Fruit fly (Drosophila melanogaster): ENCODE measurements around the gene CG6144.

CG6144 gene

dm6 chr2L:10468388-10468787, 20.1 kb upstream of the CG6144 start (continued):
- TF ChIP-seq H15 (GFP tag; IDR thresholded peaks at IDR 0.05) (peak; percentile 50; the same call in 1 of the 3 replicates), Fer1 (GFP tag; optimal IDR thresholded peaks at IDR 0.05) (peak; percentile 63), pita (GFP tag; optimal IDR thresholded peaks at IDR 0.05) (no peak), cg (GFP tag; optimal IDR thresholded peaks at IDR 0.05) (no peak), CG12769 (tag; optimal IDR thresholded peaks at IDR 0.05) (peak; percentile 71), CG4328 (GFP tag; optimal IDR thresholded peaks at IDR 0.05) (peak; percentile 37), CG10431 (GFP tag; optimal IDR thresholded peaks at IDR 0.05) (no peak), Hr39 (optimal IDR thresholded peaks at IDR 0.05) (no peak), wek (GFP tag; optimal IDR thresholded peaks at IDR 0.05) (no peak), CG6654 (GFP tag; optimal IDR thresholded peaks at IDR 0.05) (peak; percentile 15), CG6791 (GFP tag; IDR thresholded peaks at IDR 0.05; ENCODE audit: partially characterized antibody) (no peak), Gsc (GFP tag; IDR thresholded peaks at IDR 0.05) (no peak), ERR (GFP tag; optimal IDR thresholded peaks at IDR 0.05) (no peak), HLH54F (GFP tag; optimal IDR thresholded peaks at IDR 0.05) (peak; percentile 24), CG11560 (tag; IDR thresholded peaks at IDR 0.05) (no peak), CG9817 (tag; optimal IDR thresholded peaks at IDR 0.05) (peak; percentile 64), CG34224 (GFP tag; IDR thresholded peaks at IDR 0.05; ENCODE audit: partially characterized antibody) (no peak), pros (GFP tag; optimal IDR thresholded peaks at IDR 0.05) (no peak), dm (GFP tag; optimal IDR thresholded peaks at IDR 0.05) (no peak), sens-2 (GFP tag; IDR thresholded peaks at IDR 0.05) (peak; percentile 29; the same call in 1 of the 2 replicates), maf-S (GFP tag; optimal IDR thresholded peaks at IDR 0.05) (no peak), CG13424 (tag; optimal IDR thresholded peaks at IDR 0.05) (peak; percentile 67), CG4854 (GFP tag; optimal IDR thresholded peaks at IDR 0.05) (no peak), Kr (GFP tag; optimal IDR thresholded peaks at IDR 0.05) (no peak), Adf1 (GFP tag; IDR thresholded peaks at IDR 0.05) (peak; percentile 34; the same call in 1 of the 2 replicates), da (GFP tag; optimal IDR thresholded peaks at IDR 0.05) (no peak), slbo (GFP tag; IDR thresholded peaks at IDR 0.05) (peak; percentile 75), Hr78 (GFP tag; optimal IDR thresholded peaks at IDR 0.05) (peak in 1 of 2 experiments; percentile 4), CG6689 (GFP tag; IDR thresholded peaks at IDR 0.05) (0 out of 2 replicates have a peak, but pooled peaks have one; percentile 18), vnd (GFP tag; IDR thresholded peaks at IDR 0.05; ENCODE audit: partially characterized antibody) (no peak), CG7372 (GFP tag; IDR thresholded peaks at IDR 0.05) (peak; percentile 62; the same call in 1 of the 2 replicates), CG17912 (GFP tag; optimal IDR thresholded peaks at IDR 0.05) (no peak), Chrac-16 (GFP tag; optimal IDR thresholded peaks at IDR 0.05) (peak; percentile 25), esg (GFP tag; conservative IDR thresholded peaks at IDR 0.05) (peak; percentile 61), tgo (GFP tag; IDR thresholded peaks at IDR 0.05) (peak; percentile 72; the same call in 2 of the 3 replicates), zfh2 (GFP tag; optimal IDR thresholded peaks at IDR 0.05) (peak; percentile 5), amos (GFP tag; IDR thresholded peaks at IDR 0.05; ENCODE audit: partially characterized antibody) (no peak), PHDP (tag; optimal IDR thresholded peaks at IDR 0.05) (peak; percentile 59), ap (GFP tag; IDR thresholded peaks at IDR 0.05) (no peak), kay (GFP tag; optimal IDR thresholded peaks at IDR 0.05) (peak; percentile 41), ind (GFP tag; optimal IDR thresholded peaks at IDR 0.05) (peak; percentile 65), CG31441 (GFP tag; IDR thresholded peaks at IDR 0.05) (peak; percentile 64), CG7928 (GFP tag; optimal IDR thresholded peaks at IDR 0.05) (no peak), NC2α (GFP tag; optimal IDR thresholded peaks at IDR 0.05) (no peak), CG8089 (GFP tag; optimal IDR thresholded peaks at IDR 0.05) (no peak), CG2875 (GFP tag; optimal IDR thresholded peaks at IDR 0.05) (peak; percentile 24)

All from whole organism, embryonic.